Worm (Caenorhabditis elegans) whole organism, young adult: ENCODE data around the gene adm-2.

ENCODE experiments used
- B0035.1 ChIP-seq: sonication (generic microtip); optimal IDR thresholded peaks from 2 replicates; lab custom pipeline; 2016; ENCODE audit warnings: missing genetic modification characterization, mild to moderate bottlenecking, missing compliant biosample characterization, missing genotype, missing genetic modification reagents
- B0261.1 ChIP-seq: sonication (generic microtip); optimal IDR thresholded peaks from 2 replicates; lab custom pipeline; 2016; ENCODE audit warnings: mild to moderate bottlenecking, missing genetic modification characterization, moderate library complexity, missing compliant biosample characterization
- B0336.3 ChIP-seq: fragments of 200-800 bp; sonication (Bioruptor generic); IDR thresholded peaks from 2 replicates; pipeline ENCODE4 v1.3.6; 2022; ENCODE audit warnings: missing genetic modification characterization, missing compliant biosample characterization
- C17E4.6 ChIP-seq: fragments of 200-800 bp; sonication (Bioruptor generic); IDR thresholded peaks from 2 replicates; pipeline ENCODE4 v1.3.6; 2022; ENCODE audit warnings: missing genetic modification reagents, missing genetic modification characterization, missing compliant biosample characterization
- F10E7.11 ChIP-seq: sonication (generic microtip); optimal IDR thresholded peaks from 2 replicates; lab custom pipeline; 2017; ENCODE audit warnings: mild to moderate bottlenecking, missing genetic modification characterization, moderate library complexity, missing compliant biosample characterization
- F57A8.1 ChIP-seq: fragments of 200-800 bp; sonication (Bioruptor generic); optimal IDR thresholded peaks from 2 replicates; lab custom pipeline; 2018; ENCODE audit warnings: mild to moderate bottlenecking, missing genetic modification characterization, moderate library complexity, missing compliant biosample characterization
- T26A5.8 ChIP-seq: sonication (generic microtip); optimal IDR thresholded peaks from 2 replicates; lab custom pipeline; 2016; ENCODE audit warnings: missing genetic modification characterization, missing compliant biosample characterization
- Y53G8AR.9 ChIP-seq: fragments of 200-800 bp; sonication (Bioruptor generic); conservative IDR thresholded peaks from 2 replicates; pipeline ENCODE4 v1.3.6; 2022; ENCODE audit warnings: missing genetic modification reagents, missing genetic modification characterization, missing compliant biosample characterization
- akir-1 ChIP-seq: fragments of 200-800 bp; sonication (Bioruptor generic); optimal IDR thresholded peaks from 2 replicates; lab custom pipeline; 2018; ENCODE audit warnings: mild to moderate bottlenecking, missing genetic modification characterization, moderate library complexity, missing compliant biosample characterization
- athp-1 ChIP-seq: sonication (generic microtip); optimal IDR thresholded peaks from 2 replicates; lab custom pipeline; 2017; ENCODE audit warnings: mild to moderate bottlenecking, missing genetic modification characterization, missing compliant biosample characterization
- attf-3 ChIP-seq: fragments of 200-800 bp; sonication (Bioruptor generic); conservative IDR thresholded peaks from 2 replicates; pipeline ENCODE4 v1.3.6; 2022; ENCODE audit warnings: missing genetic modification reagents, missing genetic modification characterization, missing compliant biosample characterization
- attf-5 ChIP-seq: fragments of 200-800 bp; sonication (Bioruptor generic); optimal IDR thresholded peaks from 2 replicates; lab custom pipeline; 2018; ENCODE audit warnings: mild to moderate bottlenecking, missing genetic modification characterization, missing compliant biosample characterization
- bed-2 ChIP-seq: fragments of 200-800 bp; sonication (Bioruptor generic); IDR thresholded peaks from 2 replicates; pipeline ENCODE4 v1.3.6; 2022; ENCODE audit warnings: missing genetic modification reagents, missing genetic modification characterization, missing compliant biosample characterization
- ceh-100 ChIP-seq: fragments of 200-800 bp; sonication (Bioruptor generic); IDR thresholded peaks from 2 replicates; pipeline ENCODE4 v1.3.6; 2022; ENCODE audit warnings: missing genetic modification reagents, missing genetic modification characterization, missing compliant biosample characterization
- ceh-27 ChIP-seq: fragments of 200-800 bp; sonication (Bioruptor generic); optimal IDR thresholded peaks from 2 replicates; lab custom pipeline; 2018; ENCODE audit warnings: mild to moderate bottlenecking, missing genetic modification characterization, moderate library complexity, missing compliant biosample characterization
- chd-7 ChIP-seq: sonication (generic microtip); optimal IDR thresholded peaks from 2 replicates; lab custom pipeline; 2016; ENCODE audit warnings: mild to moderate bottlenecking, missing genetic modification characterization, moderate library complexity, missing compliant biosample characterization
- dpff-1 ChIP-seq: sonication (generic microtip); optimal IDR thresholded peaks from 2 replicates; lab custom pipeline; 2017; ENCODE audit warnings: mild to moderate bottlenecking, missing genetic modification characterization, missing compliant biosample characterization
- ekl-4 ChIP-seq: fragments of 200-800 bp; sonication (Bioruptor generic); IDR thresholded peaks from 2 replicates; pipeline ENCODE4 v1.3.6; 2022; ENCODE audit warnings: missing genetic modification reagents, missing genetic modification characterization, missing compliant biosample characterization
- fkh-3 ChIP-seq: sonication (generic microtip); optimal IDR thresholded peaks from 2 replicates; lab custom pipeline; 2016; ENCODE audit warnings: mild to moderate bottlenecking, missing genetic modification characterization, missing compliant biosample characterization
- him-1 ChIP-seq: sonication (generic microtip); optimal IDR thresholded peaks from 2 replicates; lab custom pipeline; 2016; ENCODE audit warnings: missing genotype, missing genetic modification reagents, missing genetic modification characterization, missing compliant biosample characterization
- hlh-26 ChIP-seq: fragments of 200-800 bp; sonication (Bioruptor generic); conservative IDR thresholded peaks from 2 replicates; pipeline ENCODE4 v1.3.6; 2022; ENCODE audit warnings: missing genetic modification reagents, missing genetic modification characterization, missing compliant biosample characterization
- hmg-1.2 ChIP-seq: fragments of 200-800 bp; sonication (Bioruptor generic); IDR thresholded peaks from 2 replicates; pipeline ENCODE4 v1.3.6; 2022; ENCODE audit warnings: missing genetic modification reagents, missing genetic modification characterization, missing compliant biosample characterization
- hmg-20 ChIP-seq: fragments of 200-800 bp; sonication (Bioruptor generic); IDR thresholded peaks from 2 replicates; pipeline ENCODE4 v1.3.6; 2022; ENCODE audit warnings: missing genetic modification reagents, missing genetic modification characterization, missing compliant biosample characterization
- hsf-1 ChIP-seq: fragments of 200-800 bp; sonication (Bioruptor generic); IDR thresholded peaks from 2 replicates; pipeline ENCODE4 v1.3.6; 2022; ENCODE audit warnings: missing genetic modification reagents, missing genetic modification characterization, missing compliant biosample characterization
- let-526 ChIP-seq: fragments of 200-800 bp; sonication (Bioruptor generic); IDR thresholded peaks from 2 replicates; pipeline ENCODE4 v1.3.6; 2022; ENCODE audit warnings: missing genetic modification reagents, missing genetic modification characterization, missing compliant biosample characterization
- lin-26 ChIP-seq: fragments of 200-800 bp; sonication (Bioruptor generic); IDR thresholded peaks from 2 replicates; pipeline ENCODE4 v1.3.6; 2022; ENCODE audit warnings: missing genetic modification reagents, missing genetic modification characterization, missing compliant biosample characterization
- lir-1 ChIP-seq: fragments of 200-800 bp; sonication (Bioruptor generic); conservative IDR thresholded peaks from 2 replicates; pipeline ENCODE4 v1.3.6; 2022; ENCODE audit warnings: missing genetic modification reagents, missing genetic modification characterization, missing compliant biosample characterization
- lsy-27 ChIP-seq: sonication (generic microtip); optimal IDR thresholded peaks from 2 replicates; lab custom pipeline; 2017; ENCODE audit warnings: missing genetic modification characterization, mild to moderate bottlenecking, missing compliant biosample characterization, antibody characterized with exemption, missing genotype, borderline replicate concordance; ENCODE audit not compliant: insufficient read depth
- mxl-1 ChIP-seq: sonication (generic microtip); optimal IDR thresholded peaks from 2 replicates; lab custom pipeline; 2016; ENCODE audit warnings: missing genetic modification characterization, missing compliant biosample characterization
- nhr-90 ChIP-seq: sonication (generic microtip); optimal IDR thresholded peaks from 2 replicates; lab custom pipeline; 2016; ENCODE audit warnings: missing genotype, mild to moderate bottlenecking, missing genetic modification characterization, missing compliant biosample characterization
- pbrm-1 ChIP-seq: fragments of 200-800 bp; sonication (Bioruptor generic); IDR thresholded peaks from 2 replicates; pipeline ENCODE4 v1.3.6; 2022; ENCODE audit warnings: missing genetic modification reagents, missing genetic modification characterization, missing compliant biosample characterization
- rcor-1 ChIP-seq: fragments of 200-800 bp; sonication (Bioruptor generic); IDR thresholded peaks from 2 replicates; pipeline ENCODE4 v1.3.6; 2022; ENCODE audit warnings: missing genetic modification reagents, missing genetic modification characterization, missing compliant biosample characterization
- rpc-1 ChIP-seq, 2 experiments: fragments of 150-350 bp in 1 of 2; sonication (generic microtip) in 1 of 2; optimal IDR thresholded peaks; 2 replicates each; lab custom pipeline; 2014 to 2018; ENCODE audit warnings: missing biosample characterization in 1 of 2, missing genetic modification characterization in 1 of 2, missing genetic modification reagents in 1 of 2, missing genotype in 1 of 2
- snpc-4 ChIP-seq, 5 experiments: fragments of 150-350 bp in 1 of 5; sonication (generic microtip) in 4 of 5; optimal IDR thresholded peaks; 2 replicates each; lab custom pipeline; 2014 to 2018; ENCODE audit warnings: missing genetic modification characterization in 5 of 5, missing biosample characterization in 3 of 5, antibody characterized with exemption in 2 of 5, mild to moderate bottlenecking in 2 of 5, missing compliant biosample characterization in 2 of 5, missing genotype in 2 of 5, moderate library complexity in 2 of 5, missing genetic modification reagents in 1 of 5
- tbp1 ChIP-seq: fragments of 200-800 bp; sonication (Bioruptor generic); optimal IDR thresholded peaks from 2 replicates; lab custom pipeline; 2018; ENCODE audit warnings: mild to moderate bottlenecking, missing genetic modification characterization, missing compliant biosample characterization
- tbx-9 ChIP-seq: sonication (generic microtip); optimal IDR thresholded peaks from 2 replicates; lab custom pipeline; 2016; ENCODE audit warnings: borderline replicate concordance, missing genetic modification characterization, inconsistent platforms, missing compliant biosample characterization
- xnd-1 ChIP-seq: sonication (generic microtip); optimal IDR thresholded peaks from 2 replicates; lab custom pipeline; 2016; ENCODE audit warnings: missing genotype, missing genetic modification reagents, missing genetic modification characterization, missing compliant biosample characterization
- zim-3 ChIP-seq: sonication (generic microtip); optimal IDR thresholded peaks from 2 replicates; lab custom pipeline; 2017; ENCODE audit warnings: mild to moderate bottlenecking, missing genetic modification characterization, moderate library complexity, missing compliant biosample characterization
- ztf-22 ChIP-seq: fragments of 200-800 bp; sonication (Bioruptor generic); optimal IDR thresholded peaks from 2 replicates; lab custom pipeline; 2018; ENCODE audit warnings: mild to moderate bottlenecking, missing genetic modification characterization, moderate library complexity, missing compliant biosample characterization
- ztf-25 ChIP-seq: fragments of 200-800 bp; sonication (Bioruptor generic); IDR thresholded peaks from 2 replicates; pipeline ENCODE4 v1.3.6; 2022; ENCODE audit warnings: missing genetic modification reagents, missing genetic modification characterization, missing compliant biosample characterization
- ztf-6 ChIP-seq: fragments of 200-800 bp; sonication (Bioruptor generic); IDR thresholded peaks from 2 replicates; pipeline ENCODE4 v1.3.6; 2022; ENCODE audit warnings: missing genetic modification reagents, missing genetic modification characterization, missing compliant biosample characterization

adm-2 gene

ce11 chrX:13709060-13709459 is 21.3 kb downstream of the adm-2 start:
- TF ChIP-seq ztf-22 (GFP tag; lab: Kevin White, UChicago) (no peak), ceh-100 (GFP tag; lab: Robert Waterston, UW) (no peak), F10E7.11 (tag; lab: Kevin White, UChicago) (no peak), akir-1 (GFP tag; lab: Kevin White, UChicago) (no peak), B0261.1 (no peak), hsf-1 (no peak), let-526 (GFP tag; lab: Robert Waterston, UW) (no peak), snpc-4 (GFP tag; optimal IDR thresholded peaks at IDR 0.05; lab: Kevin White, UChicago) (no peak), snpc-4 (tag; optimal IDR thresholded peaks at IDR 0.05; lab: Kevin White, UChicago) (peak in 2 of 4 experiments; percentile 47 to 80)
- TF ChIP-seq, all 124 proteins: peak for 1

- no peak for TF ChIP-seq bed-2
- no peak for TF ChIP-seq rpc-1 (optimal IDR thresholded peaks at IDR 0.05; lab: Kevin White, UChicago)
- no peak for TF ChIP-seq rpc-1 (tag; optimal IDR thresholded peaks at IDR 0.05; lab: Kevin White, UChicago)
- no peak for TF ChIP-seq B0336.3 (GFP tag; lab: Robert Waterston, UW)
- no peak for TF ChIP-seq let-526 (GFP tag; lab: Robert Waterston, UW)
- no peak for TF ChIP-seq lsy-27 (tag; lab: Kevin White, UChicago)
- TF ChIP-seq lir-1: no peak
- no peak for TF ChIP-seq chd-7 (tag; lab: Kevin White, UChicago)
- no peak for TF ChIP-seq mxl-1 (tag; lab: Kevin White, UChicago)
- no peak for TF ChIP-seq dpff-1 (tag; lab: Kevin White, UChicago)
- TF ChIP-seq F57A8.1: no peak
- no peak for TF ChIP-seq T26A5.8 (tag; lab: Kevin White, UChicago)
- TF ChIP-seq nhr-90 (tag; lab: Kevin White, UChicago): no peak
- no peak for TF ChIP-seq Y53G8AR.9
- no peak for TF ChIP-seq hlh-26
- no peak for TF ChIP-seq hmg-1.2 (GFP tag; lab: Robert Waterston, UW)
- no peak for TF ChIP-seq zim-3 (tag; lab: Kevin White, UChicago)
- no peak for TF ChIP-seq ztf-25 (GFP tag; lab: Robert Waterston, UW)
- no peak for TF ChIP-seq athp-1 (tag; lab: Kevin White, UChicago)
Measured at ce11 chrX:13711909-13712308, 24.2 kb downstream of the adm-2 start, which contains the start of gene K02D3.2. TSS of gene K02D3.2 (minus strand) at chrX:13712009.

ce11 chrX:13712992-13713391 is 25.2 kb downstream of the adm-2 start:
- no peak for TF ChIP-seq tbx-9 (tag; lab: Kevin White, UChicago)
- no peak for TF ChIP-seq fkh-3 (tag; lab: Kevin White, UChicago)
- TF ChIP-seq B0035.1: no peak
- TF ChIP-seq tbp1 (GFP tag; lab: Kevin White, UChicago): no peak
- no peak for TF ChIP-seq attf-3
- TF ChIP-seq pbrm-1 (GFP tag; lab: Robert Waterston, UW): no peak
- no peak for TF ChIP-seq ztf-22 (GFP tag; lab: Kevin White, UChicago)
- TF ChIP-seq rpc-1 (optimal IDR thresholded peaks at IDR 0.05; lab: Kevin White, UChicago): no peak
- no peak for TF ChIP-seq rpc-1 (tag; optimal IDR thresholded peaks at IDR 0.05; lab: Kevin White, UChicago)
- TF ChIP-seq dpff-1 (tag; lab: Kevin White, UChicago): no peak
- TF ChIP-seq lin-26 (GFP tag; lab: Robert Waterston, UW): no peak
- no peak for TF ChIP-seq ekl-4

ce11 chrX:13713857-13714256 is 26.1 kb downstream of the adm-2 start, which contains the start of gene K11E4.1:
TSS of gene K11E4.1 (plus strand) at chrX:13714157.
- no peak for TF ChIP-seq ekl-4
- no peak for TF ChIP-seq chd-7 (tag; lab: Kevin White, UChicago)
- TF ChIP-seq ztf-6 (GFP tag; lab: Robert Waterston, UW): no peak
- no peak for TF ChIP-seq ceh-27
- no peak for TF ChIP-seq attf-5 (GFP tag; lab: Kevin White, UChicago)
- TF ChIP-seq him-1 (tag; lab: Kevin White, UChicago): no peak
- no peak for TF ChIP-seq hmg-20
- TF ChIP-seq C17E4.6 (GFP tag; lab: Robert Waterston, UW): no peak
- no peak for TF ChIP-seq xnd-1
- no peak for TF ChIP-seq rcor-1
